Fruit fly (Drosophila melanogaster) whole organism, embryonic: ENCODE results near the gene Pvr.

Experiments used
- CG1024 ChIP-seq: fragments of 200-800 bp; sonication (Bioruptor generic); IDR thresholded peaks from 2 replicates; pipeline ENCODE4 v1.3.6; 2022; ENCODE audit warnings: missing biosample characterization, missing genetic modification characterization
- CG10565 ChIP-seq: fragments of 200-800 bp; sonication (Bioruptor generic); optimal IDR thresholded peaks from 3 replicates; lab custom pipeline; 2016; ENCODE audit warnings: missing biosample characterization, mild to moderate bottlenecking, missing genetic modification characterization
- CG12659 ChIP-seq: fragments of 200-800 bp; sonication (Bioruptor generic); optimal IDR thresholded peaks from 3 replicates; lab custom pipeline; 2017; ENCODE audit warnings: mild to moderate bottlenecking, missing biosample characterization, missing genetic modification reagents, missing genetic modification characterization
- CG15073 ChIP-seq: fragments of 200-800 bp; sonication (Bioruptor generic); optimal IDR thresholded peaks from 2 replicates; lab custom pipeline; 2016; ENCODE audit warnings: missing biosample characterization, missing genetic modification characterization
- CG1529 ChIP-seq: fragments of 200-800 bp; sonication (Bioruptor generic); optimal IDR thresholded peaks from 3 replicates; lab custom pipeline; 2018; ENCODE audit warnings: missing biosample characterization, missing genetic modification characterization
- CG15601 ChIP-seq: fragments of 200-800 bp; sonication (Bioruptor generic); optimal IDR thresholded peaks from 3 replicates; lab custom pipeline; 2019; ENCODE audit warnings: missing biosample characterization, mild to moderate bottlenecking, missing genetic modification characterization, moderate library complexity
- CG1602 ChIP-seq: fragments of 200-800 bp; sonication (Bioruptor generic); optimal IDR thresholded peaks from 3 replicates; lab custom pipeline; 2016; ENCODE audit warnings: missing biosample characterization, missing genetic modification characterization
- CG1832 ChIP-seq: fragments of 200-800 bp; sonication (Bioruptor generic); optimal IDR thresholded peaks from 2 replicates; lab custom pipeline; 2017; ENCODE audit warnings: missing biosample characterization, mild to moderate bottlenecking, missing genetic modification characterization, inconsistent platforms
- CG18764 ChIP-seq: fragments of 200-800 bp; sonication (Bioruptor generic); optimal IDR thresholded peaks from 3 replicates; lab custom pipeline; 2016; ENCODE audit warnings: missing biosample characterization, missing genetic modification characterization
- CG2199 ChIP-seq: fragments of 200-800 bp; sonication (Bioruptor generic); IDR thresholded peaks from 3 replicates; pipeline ENCODE4 v1.3.6; 2022; ENCODE audit warnings: missing biosample characterization, missing genetic modification characterization
- CG32532 ChIP-seq: fragments of 200-800 bp; sonication (Bioruptor generic); IDR thresholded peaks from 2 replicates; pipeline ENCODE4 v1.3.6; 2022; ENCODE audit warnings: missing biosample characterization, missing genetic modification characterization
- CG33213 ChIP-seq: fragments of 200-800 bp; sonication (Bioruptor generic); optimal IDR thresholded peaks from 3 replicates; lab custom pipeline; 2016; ENCODE audit warnings: missing biosample characterization, missing genetic modification characterization
- CG42726 ChIP-seq: fragments of 200-800 bp; sonication (Bioruptor generic); IDR thresholded peaks from 2 replicates; pipeline ENCODE4 v1.3.6; 2022; ENCODE audit warnings: missing biosample characterization, missing genetic modification characterization; ENCODE audit not compliant: partially characterized antibody
- CG4404 ChIP-seq: fragments of 200-800 bp; sonication (Bioruptor generic); IDR thresholded peaks from 2 replicates; pipeline ENCODE4 v1.3.6; 2022; ENCODE audit warnings: missing biosample characterization, missing genetic modification characterization
- CG6272 ChIP-seq: fragments of 200-800 bp; sonication (Bioruptor generic); IDR thresholded peaks from 2 replicates; pipeline ENCODE4 v1.3.6; 2022; ENCODE audit warnings: missing biosample characterization, missing genetic modification characterization
- CG7372 ChIP-seq: fragments of 200-800 bp; sonication (Bioruptor generic); IDR thresholded peaks from 2 replicates; pipeline ENCODE4 v1.3.6; 2022; ENCODE audit warnings: missing biosample characterization, missing genetic modification characterization
- CG8388 ChIP-seq: fragments of 200-800 bp; sonication (Bioruptor generic); optimal IDR thresholded peaks from 2 replicates; lab custom pipeline; 2019; ENCODE audit warnings: missing biosample characterization, mild to moderate bottlenecking, missing genetic modification characterization, moderate library complexity
- CG9932 ChIP-seq: fragments of 200-800 bp; sonication (Bioruptor generic); IDR thresholded peaks from 2 replicates; pipeline ENCODE4 v1.3.6; 2022; ENCODE audit warnings: missing biosample characterization, missing genetic modification characterization
- CHES-1-like ChIP-seq: fragments of 200-800 bp; sonication (Bioruptor generic); optimal IDR thresholded peaks from 2 replicates; lab custom pipeline; 2016; ENCODE audit warnings: missing biosample characterization, missing genetic modification characterization
- Dbx ChIP-seq: fragments of 200-800 bp; sonication (Bioruptor generic); IDR thresholded peaks from 3 replicates; pipeline ENCODE4 v1.3.6; 2022; ENCODE audit warnings: missing biosample characterization, missing genetic modification characterization
- Doc2 ChIP-seq: fragments of 200-800 bp; sonication (Bioruptor generic); IDR thresholded peaks from 2 replicates; pipeline ENCODE4 v1.3.6; 2022; ENCODE audit warnings: missing biosample characterization, missing genetic modification characterization
- Hr3 ChIP-seq: fragments of 200-800 bp; sonication (Bioruptor generic); optimal IDR thresholded peaks from 3 replicates; lab custom pipeline; 2016; ENCODE audit warnings: missing biosample characterization, missing genetic modification characterization
- Kr ChIP-seq: fragments of 200-800 bp; sonication (Bioruptor generic); optimal IDR thresholded peaks from 2 replicates; lab custom pipeline; 2017; ENCODE audit warnings: missing biosample characterization, mild to moderate bottlenecking, missing genetic modification characterization
- NC2α ChIP-seq: fragments of 200-800 bp; sonication (Bioruptor generic); optimal IDR thresholded peaks from 2 replicates; lab custom pipeline; 2016; ENCODE audit warnings: missing biosample characterization, missing genetic modification characterization
- Nf-YC ChIP-seq: fragments of 200-800 bp; optimal IDR thresholded peaks from 3 replicates; lab custom pipeline; 2019; ENCODE audit warnings: missing biosample characterization, mild to moderate bottlenecking, missing genetic modification characterization, moderate library complexity
- Pdp1 ChIP-seq, 2 experiments: fragments of 200-800 bp; sonication (Bioruptor generic); optimal IDR thresholded peaks; 3 replicates each; lab custom pipeline; 2016; ENCODE audit warnings: missing biosample characterization in 2 of 2, missing genetic modification characterization in 2 of 2, mild to moderate bottlenecking in 1 of 2, moderate library complexity in 1 of 2
- Sox102F ChIP-seq: fragments of 200-800 bp; sonication (Bioruptor generic); optimal IDR thresholded peaks from 2 replicates; lab custom pipeline; 2018; ENCODE audit warnings: missing biosample characterization, mild to moderate bottlenecking, missing genetic modification characterization, moderate library complexity
- Sry-β ChIP-seq: fragments of 200-800 bp; sonication (Bioruptor generic); optimal IDR thresholded peaks from 2 replicates; lab custom pipeline; 2018; ENCODE audit warnings: missing biosample characterization, mild to moderate bottlenecking, missing genetic modification characterization, moderate library complexity
- btn ChIP-seq: fragments of 200-800 bp; sonication (Bioruptor generic); optimal IDR thresholded peaks from 2 replicates; lab custom pipeline; 2016; ENCODE audit warnings: missing biosample characterization, missing genetic modification characterization
- crc ChIP-seq: fragments of 200-800 bp; sonication (Bioruptor generic); optimal IDR thresholded peaks from 2 replicates; lab custom pipeline; 2016; ENCODE audit warnings: missing biosample characterization, missing genetic modification characterization
- crol ChIP-seq: fragments of 200-800 bp; sonication (Bioruptor generic); IDR thresholded peaks from 2 replicates; pipeline ENCODE4 v1.3.6; 2022; ENCODE audit warnings: missing biosample characterization, missing genetic modification characterization
- dati ChIP-seq: fragments of 200-800 bp; sonication (Bioruptor generic); IDR thresholded peaks from 2 replicates; pipeline ENCODE4 v1.3.6; 2022; ENCODE audit warnings: missing biosample characterization, missing genetic modification characterization
- dimm ChIP-seq: fragments of 200-800 bp; sonication (Bioruptor generic); IDR thresholded peaks from 2 replicates; pipeline ENCODE4 v1.3.6; 2022; ENCODE audit warnings: missing biosample characterization, missing genetic modification characterization
- eyg ChIP-seq: fragments of 200-800 bp; sonication (Bioruptor generic); optimal IDR thresholded peaks from 3 replicates; lab custom pipeline; 2016; ENCODE audit warnings: missing biosample characterization, missing genetic modification characterization
- fd64A ChIP-seq: fragments of 200-800 bp; sonication (Bioruptor generic); optimal IDR thresholded peaks from 3 replicates; lab custom pipeline; 2018; ENCODE audit warnings: missing biosample characterization, mild to moderate bottlenecking, missing genetic modification characterization
- insv ChIP-seq, 2 experiments: fragments of 200-800 bp; sonication (Bioruptor generic); optimal IDR thresholded peaks; 3 replicates each; lab custom pipeline; 2016 to 2018; ENCODE audit warnings: missing biosample characterization in 2 of 2, missing genetic modification characterization in 2 of 2
- jumu ChIP-seq: fragments of 200-800 bp; sonication (Bioruptor generic); optimal IDR thresholded peaks from 3 replicates; lab custom pipeline; 2016; ENCODE audit warnings: missing biosample characterization, missing genetic modification characterization
- ken ChIP-seq: fragments of 200-800 bp; sonication (Bioruptor generic); IDR thresholded peaks from 3 replicates; pipeline ENCODE4 v1.3.6; 2022; ENCODE audit warnings: missing biosample characterization, missing genetic modification characterization
- mld ChIP-seq: fragments of 200-800 bp; sonication (Bioruptor generic); IDR thresholded peaks from 3 replicates; pipeline ENCODE4 v1.3.6; 2022; ENCODE audit warnings: missing biosample characterization, missing genetic modification characterization; ENCODE audit not compliant: partially characterized antibody
- nerfin-2 ChIP-seq: fragments of 200-800 bp; sonication (Bioruptor generic); IDR thresholded peaks from 2 replicates; pipeline ENCODE4 v1.3.6; 2022; ENCODE audit warnings: missing biosample characterization, missing genetic modification characterization; ENCODE audit not compliant: partially characterized antibody
- nom ChIP-seq: fragments of 200-800 bp; sonication (Bioruptor generic); optimal IDR thresholded peaks from 2 replicates; lab custom pipeline; 2017; ENCODE audit warnings: missing biosample characterization, missing genetic modification characterization, mild to moderate bottlenecking, moderate library complexity, missing genetic modification reagents
- odd ChIP-seq: fragments of 200-800 bp; sonication (Bioruptor generic); optimal IDR thresholded peaks from 2 replicates; lab custom pipeline; 2017; ENCODE audit warnings: missing biosample characterization, mild to moderate bottlenecking, missing genetic modification characterization
- pzg ChIP-seq: fragments of 200-800 bp; sonication (Bioruptor generic); optimal IDR thresholded peaks from 3 replicates; lab custom pipeline; 2018; ENCODE audit warnings: missing biosample characterization, mild to moderate bottlenecking, missing genetic modification characterization, moderate library complexity
- seq ChIP-seq: fragments of 200-800 bp; sonication (Bioruptor generic); IDR thresholded peaks from 2 replicates; pipeline ENCODE4 v1.3.6; 2022; ENCODE audit warnings: missing biosample characterization, missing genetic modification characterization
- shn ChIP-seq: fragments of 200-800 bp; sonication (Bioruptor generic); optimal IDR thresholded peaks from 3 replicates; lab custom pipeline; 2016; ENCODE audit warnings: missing biosample characterization, missing genetic modification characterization
- sim ChIP-seq: fragments of 200-800 bp; sonication (Bioruptor generic); IDR thresholded peaks from 2 replicates; pipeline ENCODE4 v1.3.6; 2022; ENCODE audit warnings: missing biosample characterization, missing genetic modification characterization
- trem ChIP-seq: fragments of 200-800 bp; optimal IDR thresholded peaks from 3 replicates; lab custom pipeline; 2019; ENCODE audit warnings: missing biosample characterization, mild to moderate bottlenecking, missing genetic modification characterization, moderate library complexity
- ttk ChIP-seq: fragments of 200-800 bp; sonication (Bioruptor generic); IDR thresholded peaks from 2 replicates; pipeline ENCODE4 v2.1.2; 2022; ENCODE audit warnings: missing biosample characterization, missing genetic modification characterization
- wek ChIP-seq: fragments of 200-800 bp; sonication (Bioruptor generic); optimal IDR thresholded peaks from 3 replicates; lab custom pipeline; 2018; ENCODE audit warnings: missing biosample characterization, mild to moderate bottlenecking, missing genetic modification characterization, moderate library complexity
- zfh1 ChIP-seq: fragments of 200-800 bp; sonication (Bioruptor generic); IDR thresholded peaks from 3 replicates; pipeline ENCODE4 v1.3.6; 2022; ENCODE audit warnings: missing biosample characterization, missing genetic modification characterization

The Pvr gene

dm6 chr2L:8204996-8205567 is 34.6 kb downstream of the Pvr start, which contains the start of gene SLC5A11 (continued):
- TF ChIP-seq CG32532 (GFP tag; lab: Robert Waterston, UW) = peak; percentile 98
- peak; percentile 94 for TF ChIP-seq CG1529 (GFP tag; lab: Kevin White, UChicago)
- TF ChIP-seq CG15073 (GFP tag; lab: Kevin White, UChicago) = peak; percentile 83
- peak; percentile 96 for TF ChIP-seq CG9932 (GFP tag; lab: Robert Waterston, UW)
- peak; percentile 88 for TF ChIP-seq Sox102F (GFP tag; lab: Kevin White, UChicago)
- peak; percentile 97 for TF ChIP-seq ttk (GFP tag; lab: Robert Waterston, UW)
- peak; percentile 49 for TF ChIP-seq wek
- TF ChIP-seq mld (GFP tag; lab: Robert Waterston, UW) = no peak
- TF ChIP-seq shn (GFP tag; lab: Kevin White, UChicago) = peak; percentile 56
- peak; percentile 83 for TF ChIP-seq crc (GFP tag; lab: Kevin White, UChicago)
- TF ChIP-seq CG1832 = no peak
- peak; percentile 87 for TF ChIP-seq fd64A
- TF ChIP-seq dati (GFP tag; lab: Robert Waterston, UW) = peak; percentile 81
- TF ChIP-seq zfh1 = peak; percentile 94
- peak; percentile 87 for TF ChIP-seq Doc2 (GFP tag; lab: Robert Waterston, UW)
- peak; percentile 22 for TF ChIP-seq NC2α (GFP tag; lab: Kevin White, UChicago)
- TF ChIP-seq pzg (GFP tag; lab: Kevin White, UChicago) = peak; percentile 16
- TF ChIP-seq CG18764 (GFP tag; lab: Kevin White, UChicago) = peak; percentile 88
- TF ChIP-seq CG4404 (GFP tag; lab: Robert Waterston, UW) = peak; percentile 85
- TF ChIP-seq seq (GFP tag; lab: Robert Waterston, UW) = peak; percentile 100
- peak; percentile 96 for TF ChIP-seq eyg (GFP tag; lab: Kevin White, UChicago)
- TF ChIP-seq Nf-YC (tag; lab: Kevin White, UChicago) = peak; percentile 91
- peak; percentile 95 for TF ChIP-seq dimm
- peak; percentile 99 for TF ChIP-seq CG7372 (GFP tag; lab: Robert Waterston, UW)
- TF ChIP-seq Pdp1 (GFP tag; optimal IDR thresholded peaks at IDR 0.05; lab: Kevin White, UChicago) = peak; percentile 93 to 98
- peak; percentile 88 for TF ChIP-seq trem (tag; lab: Kevin White, UChicago)
- 0 out of 2 replicates have a peak, but pooled peaks have one; percentile 19 for TF ChIP-seq crol (GFP tag; lab: Robert Waterston, UW)
- TF ChIP-seq CG2199 (GFP tag; lab: Robert Waterston, UW) = peak; percentile 91
- TF ChIP-seq Kr = no peak
- TF ChIP-seq CG15601 (tag; lab: Kevin White, UChicago) = peak; percentile 99
- TF ChIP-seq nom = peak; percentile 90
- peak; percentile 94 for TF ChIP-seq sim (GFP tag; lab: Robert Waterston, UW)
- TF ChIP-seq insv (GFP tag; optimal IDR thresholded peaks at IDR 0.05; lab: Kevin White, UChicago) = peak in 1 of 2 experiments; percentile 60
- TF ChIP-seq CG8388 (GFP tag; lab: Kevin White, UChicago) = peak; percentile 94
- TF ChIP-seq nerfin-2 = no peak
- TF ChIP-seq CG1024 = peak; percentile 94
- peak; percentile 93 for TF ChIP-seq Dbx (GFP tag; lab: Robert Waterston, UW)
- peak; percentile 96 for TF ChIP-seq Hr3 (GFP tag; lab: Kevin White, UChicago)
- TF ChIP-seq CHES-1-like = peak; percentile 54
- peak; percentile 95 for TF ChIP-seq odd (GFP tag; lab: Kevin White, UChicago)
- peak; percentile 94 for TF ChIP-seq CG10565 (GFP tag; lab: Kevin White, UChicago)
- peak; percentile 71 for TF ChIP-seq jumu (GFP tag; lab: Kevin White, UChicago)
- TF ChIP-seq CG33213 = peak; percentile 96
- peak; percentile 93 for TF ChIP-seq CG6272 (GFP tag; lab: Robert Waterston, UW)
- peak; percentile 93 for TF ChIP-seq ken
- TF ChIP-seq Sry-β (GFP tag; lab: Kevin White, UChicago) = peak; percentile 44
- TF ChIP-seq CG12659 (GFP tag; lab: Kevin White, UChicago) = peak; percentile 96
- peak; percentile 93 for TF ChIP-seq btn (GFP tag; lab: Kevin White, UChicago)
- 0 out of 2 replicates have a peak, but pooled peaks have one; percentile 55 for TF ChIP-seq CG42726 (GFP tag; lab: Robert Waterston, UW)
- TF ChIP-seq CG1602 = peak; percentile 88
